Worm (Caenorhabditis elegans): ENCODE results near the gene T28F3.9.

The T28F3.9 gene

ce11 chrIV:17308211-17308610, at the start of gene T28F3.9:
Gene T28F3.9, plus strand, starts transcription at chrIV:17308511.
- TF ChIP-seq lin-32 (GFP tag; optimal IDR thresholded peaks at IDR 0.05) (no peak), zip-8 (tag; optimal IDR thresholded peaks at IDR 0.05) (no peak), sptf-1 (tag; optimal IDR thresholded peaks at IDR 0.05) (no peak), mab-5 (tag; optimal IDR thresholded peaks at IDR 0.05) (no peak), ztf-11 (tag; optimal IDR thresholded peaks at IDR 0.05) (no peak), hlh-1 (tag; optimal IDR thresholded peaks at IDR 0.05) (no peak), blmp-1 (tag; optimal IDR thresholded peaks at IDR 0.05) (no peak), cnd-1 (tag; optimal IDR thresholded peaks at IDR 0.05) (no peak), M03D4.4 (tag; optimal IDR thresholded peaks at IDR 0.05) (no peak), snpc-4 (tag; optimal IDR thresholded peaks at IDR 0.05) (no peak), sem-2 (GFP tag; optimal IDR thresholded peaks at IDR 0.05) (no peak), nhr-76 (tag; optimal IDR thresholded peaks at IDR 0.05) (no peak), ceh-39 (tag; optimal IDR thresholded peaks at IDR 0.05) (no peak), nhr-28 (tag; optimal IDR thresholded peaks at IDR 0.05) (no peak), unc-39 (tag; optimal IDR thresholded peaks at IDR 0.05) (no peak), ceh-43 (GFP tag; optimal IDR thresholded peaks at IDR 0.05) (no peak), nhr-12 (tag; optimal IDR thresholded peaks at IDR 0.05) (no peak), mep-1 (tag; optimal IDR thresholded peaks at IDR 0.05) (no peak), flh-1 (GFP tag; optimal IDR thresholded peaks at IDR 0.05) (no peak), lin-13 (tag; optimal IDR thresholded peaks at IDR 0.05) (no peak)

ce11 chrIV:17258824-17259223, 49.5 kb upstream of the T28F3.9 start:
- no peak for TF ChIP-seq nhr-76 (tag; optimal IDR thresholded peaks at IDR 0.05)
- TF ChIP-seq sptf-1 (tag; optimal IDR thresholded peaks at IDR 0.05), result no peak
- no peak for TF ChIP-seq lin-13 (tag; optimal IDR thresholded peaks at IDR 0.05)
- TF ChIP-seq nhr-12 (tag; optimal IDR thresholded peaks at IDR 0.05), result no peak
- no peak for TF ChIP-seq ceh-43 (GFP tag; optimal IDR thresholded peaks at IDR 0.05)
- no peak for TF ChIP-seq cnd-1 (tag; optimal IDR thresholded peaks at IDR 0.05)
- TF ChIP-seq nhr-28 (tag; optimal IDR thresholded peaks at IDR 0.05), result no peak
- TF ChIP-seq pha-4 (tag; optimal IDR thresholded peaks at IDR 0.05), result no peak
- no peak for TF ChIP-seq mls-2 (tag; optimal IDR thresholded peaks at IDR 0.05)
- TF ChIP-seq M03D4.4 (tag; optimal IDR thresholded peaks at IDR 0.05), result no peak
- TF ChIP-seq ces-1 (GFP tag; optimal IDR thresholded peaks at IDR 0.05), result no peak
- no peak for TF ChIP-seq elt-1 (tag; optimal IDR thresholded peaks at IDR 0.05; ENCODE audit: borderline replicate concordance, insufficient read depth)
- no peak for TF ChIP-seq nhr-237 (tag; optimal IDR thresholded peaks at IDR 0.05)
- no peak for TF ChIP-seq zip-8 (tag; optimal IDR thresholded peaks at IDR 0.05)
- TF ChIP-seq bed-3 (GFP tag; optimal IDR thresholded peaks at IDR 0.05), result no peak

ce11 chrIV:17259310-17259709, 49.0 kb upstream of the T28F3.9 start, which contains the start of gene phyh-1:
Gene phyh-1, minus strand, starts transcription at chrIV:17259410.
- TF ChIP-seq flh-1 (GFP tag; optimal IDR thresholded peaks at IDR 0.05) (no peak), drap-1 (GFP tag; optimal IDR thresholded peaks at IDR 0.05) (no peak), ceh-43 (GFP tag; optimal IDR thresholded peaks at IDR 0.05) (no peak)

ce11 chrIV:17262385-17262784, 45.9 kb upstream of the T28F3.9 start, which contains the start of gene ZK550.6:
Gene ZK550.6, minus strand, starts transcription at chrIV:17262485.
- no peak for TF ChIP-seq bed-3 (GFP tag; optimal IDR thresholded peaks at IDR 0.05)
- no peak for TF ChIP-seq ham-2 (GFP tag; optimal IDR thresholded peaks at IDR 0.05)

- TF ChIP-seq unc-62 (GFP tag; optimal IDR thresholded peaks at IDR 0.05), result no peak
- no peak for TF ChIP-seq ham-2 (GFP tag; optimal IDR thresholded peaks at IDR 0.05)
- TF ChIP-seq sptf-1 (tag; optimal IDR thresholded peaks at IDR 0.05), result no peak
- TF ChIP-seq mab-5 (tag; optimal IDR thresholded peaks at IDR 0.05), result no peak
- no peak for TF ChIP-seq cnd-1 (tag; optimal IDR thresholded peaks at IDR 0.05)
Observed at ce11 chrIV:17263714-17264113, 44.6 kb upstream of the T28F3.9 start.

ce11 chrIV:17264714-17265113, 43.6 kb upstream of the T28F3.9 start, which contains the start of gene F26D10.13:
Gene F26D10.13, minus strand, starts transcription at chrIV:17264814.
- TF ChIP-seq bed-3 (GFP tag; optimal IDR thresholded peaks at IDR 0.05) (no peak), nhr-76 (tag; optimal IDR thresholded peaks at IDR 0.05) (no peak), ceh-83 (GFP tag; optimal IDR thresholded peaks at IDR 0.05) (no peak), tbx-8 (GFP tag; optimal IDR thresholded peaks at IDR 0.05) (no peak)

Data from whole organism, mixed stage, embryonic.